Worm (Caenorhabditis elegans) whole organism, late embryonic: ENCODE results near the gene fbxc-19.
"Not testable (repeated sequence)": the region's sequence is repeated elsewhere in the genome, so short reads cannot be mapped to it uniquely, and the experiment has no call there.

Source experiments
- C08G9.2 ChIP-seq: sonication (generic microtip); optimal IDR thresholded peaks from 2 replicates; lab custom pipeline; 2016; ENCODE audit warnings: mild to moderate bottlenecking, missing genetic modification characterization, moderate library complexity, missing compliant biosample characterization
- T23F11.4 ChIP-seq: fragments of 200-800 bp; sonication (Bioruptor generic); optimal IDR thresholded peaks from 2 replicates; lab custom pipeline; 2018; ENCODE audit warnings: mild to moderate bottlenecking, missing genetic modification characterization, missing compliant biosample characterization
- ama-1 ChIP-seq: fragments of 150-350 bp; optimal IDR thresholded peaks from 2 replicates; lab custom pipeline; 2014
- ceh-18 ChIP-seq: sonication (generic microtip); optimal IDR thresholded peaks from 2 replicates; lab custom pipeline; 2016; ENCODE audit warnings: missing genetic modification characterization, missing compliant biosample characterization
- ceh-2 ChIP-seq: sonication (generic microtip); optimal IDR thresholded peaks from 2 replicates; lab custom pipeline; 2016; ENCODE audit warnings: missing genotype, missing genetic modification characterization, missing compliant biosample characterization
- ceh-45 ChIP-seq: fragments of 200-800 bp; sonication (Bioruptor generic); IDR thresholded peaks from 2 replicates; pipeline ENCODE4 v1.3.6; 2022; ENCODE audit warnings: missing genetic modification reagents, missing genetic modification characterization, missing compliant biosample characterization
- ceh-48 ChIP-seq: sonication (generic microtip); optimal IDR thresholded peaks from 2 replicates; lab custom pipeline; 2016; ENCODE audit warnings: missing genetic modification characterization, inconsistent platforms, missing compliant biosample characterization
- ceh-9 ChIP-seq: sonication (generic microtip); optimal IDR thresholded peaks from 2 replicates; lab custom pipeline; 2016; ENCODE audit warnings: mild to moderate bottlenecking, missing genetic modification characterization, inconsistent platforms, missing compliant biosample characterization
- elt-2 ChIP-seq: sonication (generic microtip); optimal IDR thresholded peaks from 2 replicates; lab custom pipeline; 2016; ENCODE audit warnings: missing genetic modification reagents, missing genetic modification characterization, missing compliant biosample characterization
- hlh-13 ChIP-seq: fragments of 200-800 bp; sonication (Bioruptor generic); optimal IDR thresholded peaks from 2 replicates; lab custom pipeline; 2018; ENCODE audit warnings: mild to moderate bottlenecking, missing genetic modification characterization, missing compliant biosample characterization
- lin-11 ChIP-seq: fragments of 200-800 bp; sonication (Bioruptor generic); optimal IDR thresholded peaks from 2 replicates; lab custom pipeline; 2018; ENCODE audit warnings: mild to moderate bottlenecking, missing genetic modification characterization, missing compliant biosample characterization
- mec-3 ChIP-seq: sonication (generic microtip); optimal IDR thresholded peaks from 2 replicates; lab custom pipeline; 2016; ENCODE audit warnings: borderline replicate concordance, missing genetic modification characterization, missing compliant biosample characterization
- nfya-1 ChIP-seq: sonication (generic microtip); optimal IDR thresholded peaks from 2 replicates; lab custom pipeline; 2017; ENCODE audit warnings: missing genetic modification characterization, mild to moderate bottlenecking, missing compliant biosample characterization, antibody characterized with exemption, moderate library complexity
- nhr-11 ChIP-seq: fragments of 150-350 bp; optimal IDR thresholded peaks from 2 replicates; lab custom pipeline; 2014; ENCODE audit warnings: missing biosample characterization, missing genetic modification characterization
- nhr-232 ChIP-seq: sonication (generic microtip); optimal IDR thresholded peaks from 2 replicates; lab custom pipeline; 2016; ENCODE audit warnings: missing genetic modification characterization, missing compliant biosample characterization
- npax-4 ChIP-seq: sonication (generic microtip); optimal IDR thresholded peaks from 2 replicates; lab custom pipeline; 2016; ENCODE audit warnings: missing genetic modification characterization, missing compliant biosample characterization
- pat-9 ChIP-seq: fragments of 200-800 bp; sonication (Bioruptor generic); optimal IDR thresholded peaks from 2 replicates; lab custom pipeline; 2018; ENCODE audit warnings: mild to moderate bottlenecking, missing genetic modification characterization, moderate library complexity, missing compliant biosample characterization
- pqm-1 ChIP-seq: sonication (generic microtip); optimal IDR thresholded peaks from 2 replicates; lab custom pipeline; 2016; ENCODE audit warnings: missing genetic modification characterization, missing compliant biosample characterization
- ref-2 ChIP-seq: sonication (generic microtip); optimal IDR thresholded peaks from 2 replicates; lab custom pipeline; 2016; ENCODE audit warnings: missing genetic modification characterization, missing compliant biosample characterization
- sdc-2 ChIP-seq: sonication (generic microtip); optimal IDR thresholded peaks from 2 replicates; lab custom pipeline; 2016; ENCODE audit warnings: missing genotype, missing genetic modification characterization, missing compliant biosample characterization
- sox-4 ChIP-seq: sonication (generic microtip); optimal IDR thresholded peaks from 2 replicates; lab custom pipeline; 2017; ENCODE audit warnings: mild to moderate bottlenecking, missing genetic modification characterization, inconsistent platforms, missing compliant biosample characterization
- syd-9 ChIP-seq: sonication (generic microtip); optimal IDR thresholded peaks from 2 replicates; lab custom pipeline; 2016; ENCODE audit warnings: mild to moderate bottlenecking, missing genetic modification characterization, moderate library complexity, missing compliant biosample characterization
- tbx-2 ChIP-seq: sonication (generic microtip); optimal IDR thresholded peaks from 2 replicates; lab custom pipeline; 2016; ENCODE audit warnings: missing genetic modification characterization, missing compliant biosample characterization
- tbx-7 ChIP-seq: sonication (generic microtip); optimal IDR thresholded peaks from 2 replicates; lab custom pipeline; 2016; ENCODE audit warnings: missing genotype, missing genetic modification characterization, missing compliant biosample characterization
- unc-3 ChIP-seq, 2 experiments: fragments of 200-800 bp in 1 of 2; sonication (Bioruptor generic) in 1 of 2; sonication (generic microtip) in 1 of 2; conservative IDR thresholded peaks in 1 of 2; optimal IDR thresholded peaks in 1 of 2; 2 replicates each; pipeline versions ENCODE4 v1.3.6 to Lab custom; 2016 to 2022; ENCODE audit warnings: missing compliant biosample characterization in 2 of 2, missing genetic modification characterization in 2 of 2, missing genetic modification reagents in 1 of 2
- unc-55 ChIP-seq: sonication (generic microtip); optimal IDR thresholded peaks from 2 replicates; lab custom pipeline; 2017; ENCODE audit warnings: missing biosample characterization, missing genetic modification reagents, missing genetic modification characterization
- zip-5 ChIP-seq: sonication (generic microtip); optimal IDR thresholded peaks from 2 replicates; lab custom pipeline; 2016; ENCODE audit warnings: missing genetic modification characterization, missing compliant biosample characterization
- ztf-16 ChIP-seq: sonication (generic microtip); optimal IDR thresholded peaks from 2 replicates; lab custom pipeline; 2017; ENCODE audit warnings: missing genetic modification characterization, missing compliant biosample characterization

Gene fbxc-19

DNA sequence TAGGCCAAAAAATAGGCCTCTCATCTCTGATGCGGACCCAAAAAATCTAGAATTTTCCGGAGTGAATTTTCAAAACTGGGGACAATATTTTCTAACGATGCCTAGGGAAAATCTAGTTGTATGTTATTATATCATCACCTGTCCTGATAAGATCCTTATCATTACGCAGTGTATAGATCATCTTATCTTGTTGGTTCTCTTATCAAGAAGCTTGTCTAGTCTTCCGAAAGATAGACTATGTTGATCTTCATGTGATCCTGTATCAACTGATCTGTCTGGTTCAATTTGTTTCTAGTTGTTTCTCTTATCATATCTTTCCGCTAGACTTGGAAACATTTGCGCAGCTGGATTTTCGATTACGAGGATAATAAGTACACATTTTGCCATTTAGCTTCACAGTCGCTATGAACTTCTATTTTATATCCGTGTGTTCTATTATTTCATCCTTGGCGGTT is 30.6 kb downstream of the fbxc-19 start, which contains the start of gene C52E2.3:
Gene C52E2.3, plus strand, starts transcription at position 405 of the 455 bp plus-strand sequence.
- TF ChIP-seq elt-2 (tag; lab: Kevin White, UChicago) (peak; percentile 89), mec-3 (tag; lab: Kevin White, UChicago) (no peak), ama-1 (lab: Kevin White, UChicago) (no peak), zip-5 (no peak), pqm-1 (tag; lab: Kevin White, UChicago) (no peak)

DNA sequence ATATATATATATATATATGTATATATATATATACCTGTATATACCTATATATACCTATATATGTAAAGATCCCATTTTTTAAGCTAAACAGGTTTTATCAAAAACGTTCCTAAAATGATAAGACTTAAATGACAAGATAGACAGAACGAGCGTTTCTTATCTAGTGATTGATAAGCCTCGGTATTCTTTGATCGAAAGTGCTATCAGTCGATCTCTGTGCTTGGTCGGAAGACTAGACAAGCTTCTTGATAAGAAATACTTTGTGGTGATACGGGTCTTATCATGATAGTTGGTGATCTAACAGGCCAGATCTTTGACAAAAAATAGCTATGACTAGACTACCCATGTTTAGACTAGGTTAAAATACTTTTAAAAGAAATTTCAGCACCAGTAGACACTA is 31.4 kb downstream of the fbxc-19 start:
- no peak for TF ChIP-seq sox-4 (tag; lab: Kevin White, UChicago)
- peak; percentile 79 for TF ChIP-seq pqm-1 (tag; lab: Kevin White, UChicago)
- TF ChIP-seq elt-2 (tag; lab: Kevin White, UChicago): peak; percentile 99

DNA sequence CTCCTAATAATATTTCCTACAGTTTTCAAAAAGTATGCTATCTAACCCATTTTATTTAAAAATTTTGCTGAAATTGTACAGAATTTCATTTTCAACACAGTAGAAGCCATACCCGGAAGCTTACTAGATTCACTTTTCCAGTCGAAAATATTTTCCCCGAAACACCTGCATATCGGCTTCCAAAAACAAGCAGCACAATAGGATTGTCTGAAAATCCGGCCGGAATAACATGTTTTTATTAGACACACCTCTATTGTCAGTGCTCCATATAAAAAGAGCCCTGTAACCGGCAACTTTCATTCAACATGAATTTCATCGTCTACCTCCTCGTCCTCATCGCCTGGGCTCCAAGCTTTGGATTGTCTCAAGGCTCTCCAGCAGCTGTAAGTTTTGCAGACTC is 32.2 kb downstream of the fbxc-19 start, which contains the start of gene C52E2.2:
Gene C52E2.2, plus strand, starts transcription at position 301 of the 400 bp plus-strand sequence.
- TF ChIP-seq ceh-2 (tag; lab: Kevin White, UChicago): no peak
- no peak for TF ChIP-seq tbx-2

DNA sequence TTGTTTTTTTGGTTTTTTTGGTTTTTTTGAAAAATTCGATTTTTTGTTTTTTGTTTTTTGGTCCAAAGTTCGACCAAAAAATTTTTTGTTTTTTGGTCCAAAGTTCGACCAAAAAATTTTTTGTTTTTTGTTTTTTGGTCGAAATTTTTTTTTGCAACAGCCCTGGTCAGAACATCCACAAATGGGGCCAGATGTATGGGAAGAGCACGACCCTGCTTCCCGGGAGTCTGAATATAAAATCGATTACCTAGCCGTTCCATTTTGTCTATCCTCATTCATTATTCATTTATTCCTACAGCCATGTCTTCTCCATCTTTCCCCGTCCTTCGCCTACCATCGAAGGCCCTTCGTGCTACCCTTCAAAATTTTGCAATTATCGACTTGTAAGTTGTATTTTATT is 33.8 kb downstream of the fbxc-19 start, which contains the start of gene fbxb-95:
Gene fbxb-95, plus strand, starts transcription at position 301 of the 400 bp plus-strand sequence.
- not testable (repeated sequence) for TF ChIP-seq syd-9 (tag; lab: Kevin White, UChicago); zip-5; unc-55 (GFP tag; lab: Kevin White, UChicago)

DNA sequence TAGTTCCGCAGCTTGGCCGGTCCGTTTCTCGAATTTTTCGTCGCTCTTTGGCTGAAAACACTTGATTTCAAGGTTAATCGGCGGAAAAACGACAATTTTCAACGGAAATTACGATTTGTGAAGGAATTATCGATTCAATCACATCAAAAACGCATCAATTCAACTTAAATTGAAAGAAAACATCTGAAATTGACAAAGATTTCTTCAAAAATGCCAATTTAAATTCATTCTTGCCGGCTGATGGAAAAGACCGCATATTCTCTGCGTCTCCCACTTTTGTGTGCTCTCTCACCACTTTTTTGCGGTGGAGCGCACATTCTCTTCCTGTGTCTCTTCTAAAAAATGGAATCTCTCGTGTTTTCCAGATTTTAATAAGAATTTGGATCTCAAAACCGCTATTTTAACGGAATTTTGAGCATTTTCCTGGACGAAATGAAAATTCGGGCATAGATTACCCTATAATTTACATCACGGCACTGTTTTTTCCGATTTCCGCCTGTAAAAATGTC is 41.1 kb downstream of the fbxc-19 start, which contains the start of gene C16C4.18:
Gene C16C4.18, minus strand, starts transcription at position 51 of the 509 bp plus-strand sequence.
- not testable (repeated sequence) for TF ChIP-seq pat-9 (tag; lab: Kevin White, UChicago); lin-11; sdc-2 (tag; lab: Kevin White, UChicago)
- TF ChIP-seq, all 69 proteins: peak for 0; not testable (repeated sequence) for 69

DNA sequence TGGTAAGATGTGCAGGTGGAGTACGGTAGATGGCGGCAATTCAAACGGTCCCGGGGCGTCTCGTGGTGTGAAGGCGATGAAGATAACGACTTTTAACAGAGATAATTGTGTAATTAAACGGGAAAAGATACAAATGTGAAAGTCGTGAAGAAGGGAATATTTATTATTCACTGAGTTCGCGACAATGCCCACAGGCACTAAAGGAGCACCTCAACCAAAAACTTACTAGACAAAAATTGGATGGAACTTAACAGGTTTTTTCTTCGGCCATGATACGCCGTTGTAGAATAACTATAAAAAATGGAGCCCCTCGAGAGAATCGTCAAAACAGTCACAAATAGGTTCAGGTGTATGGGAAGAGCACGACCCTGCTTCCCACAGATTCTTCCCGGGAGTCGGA is 42.1 kb downstream of the fbxc-19 start, which contains the start of gene fbxb-98:
Gene fbxb-98, plus strand, starts transcription at position 301 of the 400 bp plus-strand sequence.
- not testable (repeated sequence) for TF ChIP-seq elt-2, nhr-11, ceh-18 (tag; lab: Kevin White, UChicago)
- TF ChIP-seq, all 69 proteins: peak for 0; not testable (repeated sequence) for 69

DNA sequence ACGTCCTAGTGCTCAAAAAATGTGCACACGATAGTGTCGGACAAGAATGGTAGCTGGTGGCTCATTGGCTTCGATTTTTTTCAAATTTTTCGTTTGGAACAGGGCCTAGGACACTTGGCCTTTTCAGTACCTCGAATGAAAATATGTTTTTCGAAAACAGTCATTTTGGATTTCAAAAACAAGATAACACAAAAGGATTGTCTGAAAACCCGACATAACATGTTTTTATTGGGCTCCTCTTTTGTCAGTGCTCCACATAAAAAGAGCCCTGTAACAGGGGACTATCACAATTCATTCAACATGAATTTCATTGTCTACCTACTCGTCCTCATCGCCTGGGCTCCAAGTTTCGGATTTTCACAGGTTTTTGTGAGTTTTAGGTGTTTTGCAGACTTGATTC is 44.0 kb downstream of the fbxc-19 start, which contains the start of gene C16C4.17:
Gene C16C4.17, plus strand, starts transcription at position 301 of the 400 bp plus-strand sequence.
- TF ChIP-seq ceh-9 (tag; lab: Kevin White, UChicago) (no peak), nhr-11 (tag; lab: Kevin White, UChicago) (no peak), ceh-45 (GFP tag; lab: Robert Waterston, UW) (no peak), tbx-7 (tag; lab: Kevin White, UChicago) (no peak), ref-2 (tag; lab: Kevin White, UChicago) (no peak), npax-4 (tag; lab: Kevin White, UChicago) (no peak), nfya-1 (tag; lab: Kevin White, UChicago) (no peak), sox-4 (tag; lab: Kevin White, UChicago) (no peak), C08G9.2 (tag; lab: Kevin White, UChicago) (no peak), nhr-232 (tag; lab: Kevin White, UChicago) (no peak), hlh-13 (no peak), ztf-16 (tag; lab: Kevin White, UChicago) (no peak), sdc-2 (tag; lab: Kevin White, UChicago) (no peak), T23F11.4 (GFP tag; lab: Kevin White, UChicago) (no peak), pat-9 (tag; lab: Kevin White, UChicago) (no peak), ceh-48 (tag; lab: Kevin White, UChicago) (no peak), unc-55 (GFP tag; lab: Kevin White, UChicago) (no peak), unc-3 (GFP tag; conservative IDR thresholded peaks at IDR 0.05; lab: Robert Waterston, UW) (no peak), unc-3 (tag; optimal IDR thresholded peaks at IDR 0.05; lab: Kevin White, UChicago) (no peak)
